Worm (Caenorhabditis elegans) whole organism, L3 larva: Measurements from ENCODE around the gene sams-1.

Experiments used
- ZK546.5 ChIP-seq: sonication (generic microtip); optimal IDR thresholded peaks from 2 replicates; lab custom pipeline; 2017; ENCODE audit warnings: missing biosample characterization, missing genetic modification characterization
- aly-2 ChIP-seq: fragments of 150-350 bp; optimal IDR thresholded peaks from 2 replicates; lab custom pipeline; 2014; ENCODE audit warnings: missing biosample characterization, missing genetic modification characterization
- ama-1 ChIP-seq: fragments of 150-350 bp; optimal IDR thresholded peaks from 2 replicates; lab custom pipeline; 2018
- ceh-28 ChIP-seq: fragments of 150-350 bp; optimal IDR thresholded peaks from 2 replicates; lab custom pipeline; 2014; ENCODE audit warnings: missing biosample characterization, missing genetic modification reagents, missing genetic modification characterization
- ceh-82 ChIP-seq: fragments of 150-350 bp; optimal IDR thresholded peaks from 2 replicates; lab custom pipeline; 2014; ENCODE audit warnings: missing biosample characterization, missing genetic modification characterization
- ceh-9 ChIP-seq: sonication (generic microtip); optimal IDR thresholded peaks from 2 replicates; lab custom pipeline; 2018; ENCODE audit warnings: missing biosample characterization, missing genetic modification characterization
- daf-12 ChIP-seq: fragments of 150-350 bp; optimal IDR thresholded peaks from 2 replicates; lab custom pipeline; 2014; ENCODE audit warnings: missing biosample characterization, missing genetic modification reagents, missing genetic modification characterization
- egl-5 ChIP-seq: fragments of 150-350 bp; optimal IDR thresholded peaks from 2 replicates; lab custom pipeline; 2017; ENCODE audit warnings: missing biosample characterization, missing genetic modification reagents, missing genetic modification characterization, inconsistent platforms
- elt-1 ChIP-seq: fragments of 150-350 bp; optimal IDR thresholded peaks from 2 replicates; lab custom pipeline; 2014; ENCODE audit warnings: missing biosample characterization, missing genetic modification characterization
- elt-2 ChIP-seq: sonication (generic microtip); optimal IDR thresholded peaks from 2 replicates; lab custom pipeline; 2016; ENCODE audit warnings: missing genetic modification reagents, mild to moderate bottlenecking, missing genetic modification characterization, missing compliant biosample characterization
- elt-3 ChIP-seq, 3 experiments: fragments of 150-350 bp in 1 of 3; sonication (generic microtip) in 2 of 3; optimal IDR thresholded peaks; 2 replicates in 2 of 3; 4 replicates in 1 of 3; lab custom pipeline; 2014 to 2017; ENCODE audit warnings: missing biosample characterization in 3 of 3, missing genetic modification characterization in 3 of 3
- eor-1 ChIP-seq, 2 experiments: fragments of 150-350 bp; optimal IDR thresholded peaks; 2 replicates each; lab custom pipeline; 2014 to 2018; ENCODE audit warnings: missing biosample characterization in 2 of 2, missing genetic modification characterization in 2 of 2
- fos-1 ChIP-seq: fragments of 150-350 bp; optimal IDR thresholded peaks from 2 replicates; lab custom pipeline; 2014; ENCODE audit warnings: missing biosample characterization, missing genetic modification characterization
- jun-1 ChIP-seq: fragments of 150-350 bp; optimal IDR thresholded peaks from 2 replicates; lab custom pipeline; 2014; ENCODE audit warnings: missing biosample characterization, missing genetic modification reagents, missing genetic modification characterization
- lin-39 ChIP-seq: fragments of 150-350 bp; optimal IDR thresholded peaks from 2 replicates; lab custom pipeline; 2018; ENCODE audit warnings: missing biosample characterization, missing genetic modification reagents, missing genetic modification characterization
- mdl-1 ChIP-seq: fragments of 150-350 bp; optimal IDR thresholded peaks from 2 replicates; lab custom pipeline; 2014; ENCODE audit warnings: missing biosample characterization, missing genetic modification characterization
- nfya-1 ChIP-seq: sonication (generic microtip); optimal IDR thresholded peaks from 2 replicates; lab custom pipeline; 2017; ENCODE audit warnings: missing genetic modification characterization, mild to moderate bottlenecking, missing compliant biosample characterization, antibody characterized with exemption, moderate library complexity; ENCODE audit not compliant: insufficient read depth
- nhr-11 ChIP-seq: fragments of 150-350 bp; optimal IDR thresholded peaks from 2 replicates; lab custom pipeline; 2014; ENCODE audit warnings: missing biosample characterization, missing genetic modification characterization
- nhr-12 ChIP-seq: fragments of 150-350 bp; optimal IDR thresholded peaks from 2 replicates; lab custom pipeline; 2014; ENCODE audit warnings: missing biosample characterization, missing genetic modification characterization
- nhr-23 ChIP-seq: fragments of 150-350 bp; optimal IDR thresholded peaks from 2 replicates; lab custom pipeline; 2014; ENCODE audit warnings: missing biosample characterization, missing genetic modification reagents, missing genetic modification characterization
- nhr-237 ChIP-seq: fragments of 150-350 bp; optimal IDR thresholded peaks from 2 replicates; lab custom pipeline; 2014; ENCODE audit warnings: missing biosample characterization, missing genetic modification characterization
- nhr-28 ChIP-seq: fragments of 150-350 bp; optimal IDR thresholded peaks from 2 replicates; lab custom pipeline; 2014; ENCODE audit warnings: missing biosample characterization, missing genetic modification characterization
- nhr-43 ChIP-seq: sonication (generic microtip); optimal IDR thresholded peaks from 2 replicates; lab custom pipeline; 2016; ENCODE audit warnings: mild to moderate bottlenecking, missing genetic modification characterization, missing compliant biosample characterization; ENCODE audit not compliant: poor library complexity, severe bottlenecking
- nhr-76 ChIP-seq: fragments of 150-350 bp; sonication (generic microtip); optimal IDR thresholded peaks from 5 replicates; lab custom pipeline; 2014; ENCODE audit warnings: missing biosample characterization, missing genetic modification characterization
- nhr-77 ChIP-seq: fragments of 150-350 bp; optimal IDR thresholded peaks from 2 replicates; lab custom pipeline; 2014; ENCODE audit warnings: missing biosample characterization, missing genetic modification characterization
- pha-4 ChIP-seq: fragments of 150-350 bp; optimal IDR thresholded peaks from 2 replicates; lab custom pipeline; 2014; ENCODE audit warnings: missing biosample characterization, missing genetic modification reagents, missing genetic modification characterization
- pqm-1 ChIP-seq: fragments of 150-350 bp; optimal IDR thresholded peaks from 2 replicates; lab custom pipeline; 2017; ENCODE audit warnings: missing biosample characterization, missing genetic modification characterization, inconsistent platforms
- sea-2 ChIP-seq: fragments of 150-350 bp; sonication (generic microtip); optimal IDR thresholded peaks from 4 replicates; lab custom pipeline; 2014; ENCODE audit warnings: missing biosample characterization, missing genetic modification reagents, missing genetic modification characterization
- snpc-4 ChIP-seq: fragments of 150-350 bp; optimal IDR thresholded peaks from 2 replicates; lab custom pipeline; 2014; ENCODE audit warnings: missing biosample characterization, missing genetic modification characterization
- tbx-2 ChIP-seq: sonication (generic microtip); optimal IDR thresholded peaks from 2 replicates; lab custom pipeline; 2016; ENCODE audit warnings: mild to moderate bottlenecking, missing genetic modification characterization, missing compliant biosample characterization
- unc-39 ChIP-seq: sonication (generic microtip); optimal IDR thresholded peaks from 4 replicates; lab custom pipeline; 2017; ENCODE audit warnings: missing biosample characterization, missing genetic modification characterization
- unc-62 ChIP-seq: fragments of 150-350 bp; sonication (generic microtip); optimal IDR thresholded peaks from 4 replicates; lab custom pipeline; 2014; ENCODE audit warnings: missing biosample characterization, missing genetic modification reagents, missing genetic modification characterization
- zag-1 ChIP-seq: fragments of 150-350 bp; optimal IDR thresholded peaks from 2 replicates; lab custom pipeline; 2014; ENCODE audit warnings: missing biosample characterization, missing genetic modification characterization
- ztf-11 ChIP-seq: fragments of 150-350 bp; optimal IDR thresholded peaks from 2 replicates; lab custom pipeline; 2014; ENCODE audit warnings: missing biosample characterization, missing genetic modification characterization
- ztf-4 ChIP-seq: fragments of 150-350 bp; optimal IDR thresholded peaks from 2 replicates; lab custom pipeline; 2014; ENCODE audit warnings: missing biosample characterization, missing genetic modification characterization

Gene sams-1

ce11 chrX:11994484-11994883 lies 28.7 kb downstream of the sams-1 start, which contains the start of gene C49F5.7:
Gene C49F5.7, plus strand, starts transcription at chrX:11994784.
- TF ChIP-seq unc-62 (GFP tag; lab: Kevin White, UChicago): no peak
- no peak for TF ChIP-seq fos-1 (tag; lab: Kevin White, UChicago)
- no peak for TF ChIP-seq ceh-9 (tag; lab: Kevin White, UChicago)
- no peak for TF ChIP-seq aly-2
- TF ChIP-seq snpc-4 (tag; lab: Kevin White, UChicago): no peak
- TF ChIP-seq ztf-11 (tag; lab: Kevin White, UChicago): no peak
- no peak for TF ChIP-seq nhr-28 (tag; lab: Kevin White, UChicago)
- TF ChIP-seq egl-5 (tag; lab: Kevin White, UChicago): no peak
- no peak for TF ChIP-seq nhr-77 (tag; lab: Kevin White, UChicago)
- TF ChIP-seq pha-4 (tag; lab: Kevin White, UChicago): no peak
- TF ChIP-seq nhr-43 (tag; lab: Kevin White, UChicago): no peak
- no peak for TF ChIP-seq elt-3 (tag; optimal IDR thresholded peaks at IDR 0.05; lab: Kevin White, UChicago)
- TF ChIP-seq eor-1 (tag; optimal IDR thresholded peaks at IDR 0.05; lab: Kevin White, UChicago): no peak
- no peak for TF ChIP-seq ceh-82 (tag; lab: Kevin White, UChicago)
- TF ChIP-seq zag-1: no peak
- TF ChIP-seq nhr-12 (tag; lab: Kevin White, UChicago): no peak
- no peak for TF ChIP-seq nhr-237 (tag; lab: Kevin White, UChicago)
- no peak for TF ChIP-seq sea-2 (GFP tag; lab: Kevin White, UChicago)
- TF ChIP-seq ama-1: no peak

- TF ChIP-seq pqm-1 (tag; lab: Kevin White, UChicago) (peak; percentile 66), nhr-43 (tag; lab: Kevin White, UChicago) (no peak), ztf-4 (tag; lab: Kevin White, UChicago) (no peak), elt-2 (tag; lab: Kevin White, UChicago) (peak; percentile 32), aly-2 (no peak), pha-4 (tag; lab: Kevin White, UChicago) (peak; percentile 42), jun-1 (tag; lab: Kevin White, UChicago) (no peak), nhr-77 (tag; lab: Kevin White, UChicago) (no peak)
Observed at ce11 chrX:11996606-11997005, 30.8 kb downstream of the sams-1 start.

ce11 chrX:11999573-11999972 lies 33.8 kb downstream of the sams-1 start:
- TF ChIP-seq pqm-1 (tag; lab: Kevin White, UChicago) (peak; percentile 36), elt-2 (tag; lab: Kevin White, UChicago) (peak; percentile 45), ceh-9 (tag; lab: Kevin White, UChicago) (no peak), nhr-11 (tag; lab: Kevin White, UChicago) (no peak)

ce11 chrX:12001600-12001999 lies 35.8 kb downstream of the sams-1 start:
- TF ChIP-seq pqm-1 (tag; lab: Kevin White, UChicago) (peak; percentile 2), elt-2 (tag; lab: Kevin White, UChicago) (peak; percentile 67), fos-1 (tag; lab: Kevin White, UChicago) (no peak), nfya-1 (tag; lab: Kevin White, UChicago) (no peak), nhr-11 (tag; lab: Kevin White, UChicago) (no peak), ceh-82 (tag; lab: Kevin White, UChicago) (no peak), pha-4 (tag; lab: Kevin White, UChicago) (no peak), ceh-28 (no peak), unc-62 (GFP tag; lab: Kevin White, UChicago) (no peak)

ce11 chrX:12003969-12004368 lies 38.2 kb downstream of the sams-1 start:
- no peak for TF ChIP-seq nhr-23 (tag; lab: Kevin White, UChicago)
- peak; percentile 35 for TF ChIP-seq elt-2 (tag; lab: Kevin White, UChicago)
- TF ChIP-seq daf-12 (tag; lab: Kevin White, UChicago): no peak
- no peak for TF ChIP-seq lin-39 (tag; lab: Kevin White, UChicago)
- TF ChIP-seq mdl-1 (tag; lab: Kevin White, UChicago): no peak
- no peak for TF ChIP-seq ceh-9 (tag; lab: Kevin White, UChicago)
- no peak for TF ChIP-seq ama-1
- no peak for TF ChIP-seq ZK546.5
- no peak for TF ChIP-seq elt-1 (tag; lab: Kevin White, UChicago)
- TF ChIP-seq nhr-76 (tag; lab: Kevin White, UChicago): no peak
- TF ChIP-seq ztf-11 (tag; lab: Kevin White, UChicago): no peak
- no peak for TF ChIP-seq unc-39
- no peak for TF ChIP-seq tbx-2
- peak; percentile 2 for TF ChIP-seq pqm-1 (tag; lab: Kevin White, UChicago)
- no peak for TF ChIP-seq nhr-43 (tag; lab: Kevin White, UChicago)
